Worm (Caenorhabditis elegans) whole organism, mixed stage, embryonic: Measurements from ENCODE around the gene glb-15.

ENCODE experiments used
- ces-1 ChIP-seq: fragments of 150-350 bp; optimal IDR thresholded peaks from 2 replicates; lab custom pipeline; 2014; ENCODE audit warnings: missing biosample characterization, missing genetic modification reagents, missing genetic modification characterization
- cnd-1 ChIP-seq: fragments of 200-800 bp; sonication (Bioruptor generic); optimal IDR thresholded peaks from 2 replicates; lab custom pipeline; 2018; ENCODE audit warnings: mild to moderate bottlenecking, missing genetic modification characterization, missing compliant biosample characterization
- lin-13 ChIP-seq: fragments of 150-350 bp; optimal IDR thresholded peaks from 2 replicates; lab custom pipeline; 2014; ENCODE audit warnings: missing biosample characterization, missing genetic modification characterization
- nhr-12 ChIP-seq: fragments of 150-350 bp; optimal IDR thresholded peaks from 2 replicates; lab custom pipeline; 2014; ENCODE audit warnings: missing biosample characterization, missing genetic modification characterization
- pha-4 ChIP-seq: fragments of 150-350 bp; optimal IDR thresholded peaks from 2 replicates; lab custom pipeline; 2018; ENCODE audit warnings: missing biosample characterization, missing genetic modification reagents, missing genetic modification characterization
- sem-2 ChIP-seq: fragments of 200-800 bp; sonication (Bioruptor generic); optimal IDR thresholded peaks from 2 replicates; lab custom pipeline; 2018; ENCODE audit warnings: mild to moderate bottlenecking, missing genetic modification characterization, missing compliant biosample characterization
- snpc-4 ChIP-seq: fragments of 150-350 bp; optimal IDR thresholded peaks from 2 replicates; lab custom pipeline; 2014; ENCODE audit warnings: missing biosample characterization, missing genetic modification characterization
- unc-39 ChIP-seq: fragments of 150-350 bp; optimal IDR thresholded peaks from 2 replicates; lab custom pipeline; 2014; ENCODE audit warnings: missing biosample characterization, missing genetic modification characterization
- unc-62 ChIP-seq: fragments of 150-350 bp; optimal IDR thresholded peaks from 2 replicates; lab custom pipeline; 2014; ENCODE audit warnings: missing biosample characterization, missing genetic modification reagents, missing genetic modification characterization
- ztf-11 ChIP-seq: fragments of 150-350 bp; optimal IDR thresholded peaks from 2 replicates; lab custom pipeline; 2014; ENCODE audit warnings: missing biosample characterization, missing genetic modification characterization

ce11 chrV:11645244-11645643 lies 27.2 kb upstream of the glb-15 start, which contains the start of gene skp-1:
- TF ChIP-seq snpc-4 (tag; lab: Kevin White, UChicago) (no peak), unc-62 (GFP tag; lab: Kevin White, UChicago) (no peak), lin-13 (tag; lab: Kevin White, UChicago) (no peak), cnd-1 (no peak), ztf-11 (no peak), ces-1 (GFP tag; lab: Kevin White, UChicago) (no peak), unc-39 (tag; lab: Kevin White, UChicago) (no peak), nhr-12 (no peak), sem-2 (GFP tag; lab: Kevin White, UChicago) (no peak), pha-4 (no peak)
